Worm (Caenorhabditis elegans): ENCODE results near the gene F28H7.3.

ce11 chrV:10754050-10754449, 3.5 kb upstream of the F28H7.3 start, which contains the start of gene F28H7.7:
- no peak for TF ChIP-seq unc-39 (tag; optimal IDR thresholded peaks at IDR 0.05)
- TF ChIP-seq ama-1 (optimal IDR thresholded peaks at IDR 0.05), result no peak
- TF ChIP-seq hmg-11 (tag; optimal IDR thresholded peaks at IDR 0.05), result no peak
- TF ChIP-seq nhr-25 (tag; optimal IDR thresholded peaks at IDR 0.05), result no peak
- no peak for TF ChIP-seq aly-2 (tag; optimal IDR thresholded peaks at IDR 0.05)
- TF ChIP-seq nhr-28 (tag; optimal IDR thresholded peaks at IDR 0.05), result no peak
- TF ChIP-seq ZK546.5 (tag; optimal IDR thresholded peaks at IDR 0.05), result no peak
- TF ChIP-seq nhr-76 (tag; optimal IDR thresholded peaks at IDR 0.05), result no peak
- TF ChIP-seq egl-27 (tag; optimal IDR thresholded peaks at IDR 0.05), result no peak
- TF ChIP-seq daf-12 (tag; optimal IDR thresholded peaks at IDR 0.05), result no peak
- TF ChIP-seq lin-15B (tag; optimal IDR thresholded peaks at IDR 0.05), result no peak

Data from whole organism, L3 larva.